Worm (Caenorhabditis elegans) whole organism, L3 larva: ENCODE measurements around the gene C14B9.3.

Experiments
- aly-2 ChIP-seq: fragments of 150-350 bp; optimal IDR thresholded peaks from 2 replicates; lab custom pipeline; 2014; ENCODE audit warnings: missing biosample characterization, missing genetic modification characterization
- ama-1 ChIP-seq: fragments of 150-350 bp; optimal IDR thresholded peaks from 2 replicates; lab custom pipeline; 2018
- ceh-28 ChIP-seq: fragments of 150-350 bp; optimal IDR thresholded peaks from 2 replicates; lab custom pipeline; 2014; ENCODE audit warnings: missing biosample characterization, missing genetic modification reagents, missing genetic modification characterization
- ceh-9 ChIP-seq: sonication (generic microtip); optimal IDR thresholded peaks from 2 replicates; lab custom pipeline; 2018; ENCODE audit warnings: missing biosample characterization, missing genetic modification characterization
- jun-1 ChIP-seq: fragments of 150-350 bp; optimal IDR thresholded peaks from 2 replicates; lab custom pipeline; 2014; ENCODE audit warnings: missing biosample characterization, missing genetic modification reagents, missing genetic modification characterization
- mdl-1 ChIP-seq: fragments of 150-350 bp; optimal IDR thresholded peaks from 2 replicates; lab custom pipeline; 2014; ENCODE audit warnings: missing biosample characterization, missing genetic modification characterization
- nfya-1 ChIP-seq: sonication (generic microtip); optimal IDR thresholded peaks from 2 replicates; lab custom pipeline; 2017; ENCODE audit warnings: missing genetic modification characterization, mild to moderate bottlenecking, missing compliant biosample characterization, antibody characterized with exemption, moderate library complexity; ENCODE audit not compliant: insufficient read depth
- nhr-25 ChIP-seq: sonication (generic microtip); optimal IDR thresholded peaks from 2 replicates; lab custom pipeline; 2017; ENCODE audit warnings: missing biosample characterization, missing genetic modification characterization
- nhr-76 ChIP-seq: fragments of 150-350 bp; sonication (generic microtip); optimal IDR thresholded peaks from 5 replicates; lab custom pipeline; 2014; ENCODE audit warnings: missing biosample characterization, missing genetic modification characterization
- unc-62 ChIP-seq: fragments of 150-350 bp; sonication (generic microtip); optimal IDR thresholded peaks from 4 replicates; lab custom pipeline; 2014; ENCODE audit warnings: missing biosample characterization, missing genetic modification reagents, missing genetic modification characterization
- zag-1 ChIP-seq: fragments of 150-350 bp; optimal IDR thresholded peaks from 2 replicates; lab custom pipeline; 2014; ENCODE audit warnings: missing biosample characterization, missing genetic modification characterization

- no peak for TF ChIP-seq unc-62 (GFP tag; lab: Kevin White, UChicago)
- no peak for TF ChIP-seq nhr-76 (tag; lab: Kevin White, UChicago)
- TF ChIP-seq zag-1, result no peak
- TF ChIP-seq nhr-25 (tag; lab: Kevin White, UChicago), result no peak
- TF ChIP-seq nfya-1 (tag; lab: Kevin White, UChicago), result no peak
- no peak for TF ChIP-seq mdl-1
- TF ChIP-seq ceh-28 (tag; lab: Kevin White, UChicago), result no peak
- TF ChIP-seq ama-1 (lab: Kevin White, UChicago), result no peak
- no peak for TF ChIP-seq jun-1 (tag; lab: Kevin White, UChicago)
- TF ChIP-seq ceh-9 (tag; lab: Kevin White, UChicago), result no peak
- TF ChIP-seq aly-2 (tag; lab: Kevin White, UChicago), result no peak
These were observed 12.5 kb downstream of the C14B9.3 start, which contains the start of gene gei-8 for ce11 chrIII:8121132-8121531.
